Fruit fly (Drosophila melanogaster): ENCODE measurements around the gene CG1789.
A peak's percentile ranks its signal among the peaks of the same experiment; 100 is the strongest.

The CG1789 gene

DNA sequence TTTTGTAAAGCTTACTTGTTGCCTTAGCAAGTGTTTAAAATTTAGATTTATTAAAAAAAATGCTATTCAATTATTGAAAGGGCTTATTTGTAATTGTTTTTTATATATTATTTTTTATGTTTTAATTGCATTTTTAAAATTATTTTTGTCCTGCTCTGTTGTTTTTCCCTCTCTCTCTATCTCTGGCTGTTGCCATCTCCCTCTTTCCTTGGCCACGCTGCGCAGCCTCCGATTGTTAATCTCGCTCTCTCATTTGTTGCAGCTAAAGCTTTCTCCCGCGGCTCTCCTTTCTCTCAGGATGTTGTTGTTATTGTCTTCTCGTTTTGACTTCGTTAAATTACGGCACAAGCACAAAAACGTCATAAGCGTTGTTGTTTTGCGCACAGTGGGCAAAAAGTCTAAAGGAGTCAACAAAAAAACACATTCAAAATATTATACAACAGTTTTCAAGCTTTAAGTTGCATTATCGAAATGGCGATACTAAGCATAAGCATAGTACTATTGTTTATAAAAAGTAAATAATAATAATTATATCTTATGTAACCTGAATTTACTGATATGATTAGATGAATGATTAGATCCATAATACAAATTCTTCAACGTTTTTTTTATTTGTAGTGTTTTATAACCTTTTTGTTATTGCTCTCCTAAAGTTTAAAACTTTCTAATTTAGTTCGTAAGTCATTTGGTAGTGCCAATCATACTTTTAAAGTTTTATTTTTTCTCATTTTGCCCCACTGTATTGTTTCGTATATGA, 26.1 kb upstream of the CG1789 start (continued):
- TF ChIP-seq CG18619 (GFP tag; optimal IDR thresholded peaks at IDR 0.05) (no peak), fu2 (GFP tag; optimal IDR thresholded peaks at IDR 0.05) (no peak), CG2129 (GFP tag; IDR thresholded peaks at IDR 0.05; ENCODE audit: partially characterized antibody) (no peak), Nf-YC (tag; optimal IDR thresholded peaks at IDR 0.05) (peak; percentile 51), NFAT (GFP tag; IDR thresholded peaks at IDR 0.05) (no peak), salm (tag; optimal IDR thresholded peaks at IDR 0.05) (no peak), croc (GFP tag; conservative IDR thresholded peaks at IDR 0.05) (no peak), fd96Cb (tag; optimal IDR thresholded peaks at IDR 0.05) (peak; percentile 6), Meics (GFP tag; optimal IDR thresholded peaks at IDR 0.05) (peak; percentile 10), CG18764 (GFP tag; optimal IDR thresholded peaks at IDR 0.05) (no peak), maf-S (GFP tag; optimal IDR thresholded peaks at IDR 0.05) (no peak), CG17361 (GFP tag; IDR thresholded peaks at IDR 0.05) (peak; percentile 58; the same call in 2 of the 3 replicates), Hmx (GFP tag; optimal IDR thresholded peaks at IDR 0.05) (no peak), Hr51 (GFP tag; optimal IDR thresholded peaks at IDR 0.05) (peak in 1 of 2 experiments; percentile 36), GATAe (GFP tag; conservative IDR thresholded peaks at IDR 0.05) (no peak), Ssrp (tag; optimal IDR thresholded peaks at IDR 0.05) (peak; percentile 21), CG17568 (GFP tag; optimal IDR thresholded peaks at IDR 0.05) (no peak), CG18599 (GFP tag; optimal IDR thresholded peaks at IDR 0.05) (peak; percentile 13), nom (GFP tag; optimal IDR thresholded peaks at IDR 0.05) (no peak), CG34376 (GFP tag; optimal IDR thresholded peaks at IDR 0.05) (no peak), scrt (GFP tag; optimal IDR thresholded peaks at IDR 0.05) (no peak), CG9727 (GFP tag; optimal IDR thresholded peaks at IDR 0.05) (peak; percentile 18)

dm6 chrX:8694823-8695492, 25.4 kb upstream of the CG1789 start:
- peak; percentile 25 for TF ChIP-seq pros (GFP tag; optimal IDR thresholded peaks at IDR 0.05)
- TF ChIP-seq CG3847 (GFP tag; IDR thresholded peaks at IDR 0.05), result no peak
- no peak for TF ChIP-seq wek (GFP tag; optimal IDR thresholded peaks at IDR 0.05)
- TF ChIP-seq Atf-2 (GFP tag; optimal IDR thresholded peaks at IDR 0.05), result no peak
- TF ChIP-seq jumu (GFP tag; optimal IDR thresholded peaks at IDR 0.05), result no peak
- TF ChIP-seq seq (GFP tag; IDR thresholded peaks at IDR 0.05), result peak; percentile 63; the same call in 1 of the 2 replicates
- TF ChIP-seq insv (GFP tag; optimal IDR thresholded peaks at IDR 0.05), result no peak
- TF ChIP-seq Ptx1 (GFP tag; IDR thresholded peaks at IDR 0.05), result no peak
- no peak for TF ChIP-seq Fer1 (GFP tag; optimal IDR thresholded peaks at IDR 0.05)
- no peak for TF ChIP-seq Hr78 (GFP tag; optimal IDR thresholded peaks at IDR 0.05)
- TF ChIP-seq ewg (GFP tag; optimal IDR thresholded peaks at IDR 0.05), result peak; percentile 77
- TF ChIP-seq cg (GFP tag; optimal IDR thresholded peaks at IDR 0.05), result peak; percentile 64
- TF ChIP-seq Dad (GFP tag; optimal IDR thresholded peaks at IDR 0.05), result no peak
- TF ChIP-seq Nf-YC (tag; optimal IDR thresholded peaks at IDR 0.05), result peak; percentile 95
- TF ChIP-seq CG9817 (tag; optimal IDR thresholded peaks at IDR 0.05), result no peak
- TF ChIP-seq gfzf (GFP tag; optimal IDR thresholded peaks at IDR 0.05), result no peak
- peak; percentile 97 for TF ChIP-seq crol (GFP tag; IDR thresholded peaks at IDR 0.05)
- TF ChIP-seq abd-A (tag; optimal IDR thresholded peaks at IDR 0.05), result peak; percentile 82
- no peak for TF ChIP-seq Scr (GFP tag; IDR thresholded peaks at IDR 0.05; ENCODE audit: partially characterized antibody)
- no peak for TF ChIP-seq vvl (GFP tag; IDR thresholded peaks at IDR 0.05)
- no peak for TF ChIP-seq MTF-1 (GFP tag; optimal IDR thresholded peaks at IDR 0.05; ENCODE audit: borderline replicate concordance)
- no peak for TF ChIP-seq CG9215 (GFP tag; IDR thresholded peaks at IDR 0.05)
- TF ChIP-seq PHDP (tag; optimal IDR thresholded peaks at IDR 0.05), result no peak
- TF ChIP-seq lov (optimal IDR thresholded peaks at IDR 0.05), result no peak
- TF ChIP-seq lov (GFP tag; IDR thresholded peaks at IDR 0.05), result 0 out of 3 replicates have a peak, but pooled peaks have one; percentile 15
- no peak for TF ChIP-seq nau (GFP tag; optimal IDR thresholded peaks at IDR 0.05)

All from whole organism, embryonic.